Worm (Caenorhabditis elegans) whole organism, young adult: Measurements from ENCODE around the gene R04B5.1.

Experiments
- B0019.2 ChIP-seq: fragments of 200-800 bp; sonication (Bioruptor generic); conservative IDR thresholded peaks from 2 replicates; pipeline ENCODE4 v1.3.6; 2022; ENCODE audit warnings: missing genetic modification reagents, missing genetic modification characterization, missing compliant biosample characterization
- B0035.1 ChIP-seq: sonication (generic microtip); optimal IDR thresholded peaks from 2 replicates; lab custom pipeline; 2016; ENCODE audit warnings: missing genetic modification characterization, mild to moderate bottlenecking, missing compliant biosample characterization, missing genotype, missing genetic modification reagents
- egl-44 ChIP-seq: fragments of 200-800 bp; sonication (Bioruptor generic); IDR thresholded peaks from 2 replicates; pipeline ENCODE4 v1.3.6; 2022; ENCODE audit warnings: missing genetic modification reagents, missing genetic modification characterization, missing compliant biosample characterization
- ztf-3 ChIP-seq: fragments of 200-800 bp; sonication (Bioruptor generic); optimal IDR thresholded peaks from 2 replicates; lab custom pipeline; 2018; ENCODE audit warnings: mild to moderate bottlenecking, missing genetic modification characterization, missing compliant biosample characterization

ce11 chrV:10083999-10084468, 5.9 kb upstream of the R04B5.1 start, which contains the start of gene nhr-12:
- TF ChIP-seq ztf-3 (GFP tag; lab: Kevin White, UChicago) (no peak), B0035.1 (tag; lab: Kevin White, UChicago) (no peak), egl-44 (GFP tag; lab: Robert Waterston, UW) (no peak), B0019.2 (no peak)
